Worm (Caenorhabditis elegans): ENCODE measurements around the gene B0035.13.

The B0035.13 gene

DNA sequence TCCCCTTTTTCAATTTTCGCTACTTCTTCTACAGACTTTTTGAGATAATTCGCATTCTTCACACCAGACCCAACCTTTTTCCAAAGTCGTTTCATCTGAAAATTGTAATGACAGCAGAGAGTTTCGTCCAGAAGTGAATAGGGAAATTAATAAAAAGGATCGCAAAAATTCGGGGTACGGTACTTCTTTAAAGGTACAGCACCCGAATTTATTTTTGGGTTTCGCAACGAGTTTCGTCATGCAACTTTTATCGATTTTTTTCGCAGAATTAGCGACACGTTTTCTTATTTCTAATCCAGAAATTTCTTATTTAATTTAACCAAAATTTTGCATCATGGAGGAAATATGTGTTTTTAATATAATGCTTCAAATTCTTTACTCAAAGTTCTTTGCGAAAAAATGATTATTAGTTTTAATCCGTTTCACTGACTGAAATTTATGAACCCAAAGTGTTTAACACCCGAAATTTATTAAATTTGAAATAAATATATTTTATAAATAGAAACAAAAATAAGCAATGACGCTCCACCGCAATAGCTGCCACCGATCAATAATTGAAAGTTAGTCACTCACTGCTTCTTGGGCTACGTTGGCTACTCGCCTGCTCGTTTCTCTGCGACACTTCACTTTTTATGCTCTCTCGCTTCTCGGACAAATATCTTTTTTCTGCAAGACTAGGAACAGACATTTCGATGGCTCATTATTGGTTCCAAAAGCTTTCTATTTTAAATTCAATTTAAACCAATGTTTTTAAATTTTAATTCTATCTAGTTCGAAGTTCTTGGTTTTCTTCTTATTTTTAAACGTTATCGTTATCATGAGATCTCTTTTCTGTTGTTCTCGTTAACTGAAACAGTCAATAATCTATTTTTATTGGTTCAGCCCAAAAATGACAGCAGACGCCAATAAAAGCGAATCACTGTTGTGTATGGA, 8.1 kb downstream of the B0035.13 start, which contains the start of the genes B0035.15 and dnj-1 (continued):
- no peak for TF ChIP-seq snpc-1.2 (GFP tag; IDR thresholded peaks at IDR 0.05)
- no peak for TF ChIP-seq nhr-11 (tag; optimal IDR thresholded peaks at IDR 0.05)
- TF ChIP-seq zip-11 (GFP tag; IDR thresholded peaks at IDR 0.05), result no peak
- peak; percentile 23 for TF ChIP-seq hlh-11 (tag; optimal IDR thresholded peaks at IDR 0.05)
- TF ChIP-seq T26A8.4 (GFP tag; IDR thresholded peaks at IDR 0.05), result no peak
- TF ChIP-seq nhr-28 (tag; optimal IDR thresholded peaks at IDR 0.05), result peak; percentile 62
- TF ChIP-seq egl-43 (GFP tag; IDR thresholded peaks at IDR 0.05), result no peak
- no peak for TF ChIP-seq Y5F2A.4 (GFP tag; optimal IDR thresholded peaks at IDR 0.05)
- peak in 1 of 2 experiments; percentile 53 for TF ChIP-seq lsy-2 (tag; optimal IDR thresholded peaks at IDR 0.05)
- TF ChIP-seq pha-4 (GFP tag; IDR thresholded peaks at IDR 0.05), result no peak
- no peak for TF ChIP-seq pha-4 (tag; optimal IDR thresholded peaks at IDR 0.05)
- TF ChIP-seq daf-16 (GFP tag; optimal IDR thresholded peaks at IDR 0.05), result no peak
- no peak for TF ChIP-seq daf-16 (tag; optimal IDR thresholded peaks at IDR 0.05)
- no peak for TF ChIP-seq jun-1 (tag; optimal IDR thresholded peaks at IDR 0.05)
- no peak for TF ChIP-seq lin-39 (tag; optimal IDR thresholded peaks at IDR 0.05)

DNA sequence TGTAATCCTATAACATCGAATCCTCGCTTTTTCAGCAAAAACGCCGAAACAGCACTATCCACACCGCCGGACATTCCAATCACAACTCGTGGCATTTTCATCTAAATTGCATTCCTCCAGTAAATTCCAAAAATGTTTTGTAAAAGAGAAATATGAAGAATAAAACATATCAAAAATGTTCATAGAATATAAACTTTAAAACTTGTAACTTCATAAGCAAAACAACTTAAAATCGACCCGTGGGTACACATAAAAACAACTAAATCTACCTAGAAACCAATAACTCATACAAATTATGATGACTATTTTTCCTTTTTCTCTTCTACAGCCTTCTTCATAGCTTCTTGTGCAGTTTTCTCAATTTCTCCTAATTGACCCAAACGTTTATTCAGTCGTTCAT, 9.7 kb downstream of the B0035.13 start, which contains the start of gene mttu-1:
Gene mttu-1 (minus strand): TSS at position 101 of the 400 bp plus-strand sequence.
- TF ChIP-seq lin-1 (GFP tag; IDR thresholded peaks at IDR 0.05) (no peak), lir-3 (tag; optimal IDR thresholded peaks at IDR 0.05) (no peak), aha-1 (tag) (no peak)

DNA sequence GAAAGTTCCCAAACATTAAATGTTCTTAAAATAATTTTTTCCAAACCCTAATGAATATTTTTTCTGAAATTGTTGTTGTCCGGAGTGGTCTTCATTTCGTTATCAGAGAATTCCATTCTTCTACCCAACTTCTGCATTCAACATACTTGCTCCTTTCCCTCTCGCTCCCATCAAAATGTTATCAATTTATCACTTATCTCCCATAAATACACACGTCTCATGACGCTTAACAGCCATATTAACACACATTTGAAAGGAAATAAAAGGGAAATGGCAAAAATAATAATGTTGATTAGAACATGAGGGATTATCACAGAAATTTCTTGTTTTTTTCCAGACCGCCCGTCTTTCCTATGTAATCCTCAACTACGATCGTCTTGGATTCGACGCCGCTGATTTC, 17.6 kb downstream of the B0035.13 start:
- TF ChIP-seq ces-1 (GFP tag; optimal IDR thresholded peaks at IDR 0.05), result no peak
- TF ChIP-seq F26F4.8 (GFP tag; conservative IDR thresholded peaks at IDR 0.05), result no peak
- TF ChIP-seq nhr-77 (tag; optimal IDR thresholded peaks at IDR 0.05), result peak; percentile 84
- TF ChIP-seq dve-1 (tag; optimal IDR thresholded peaks at IDR 0.05; ENCODE audit: insufficient read depth), result peak; percentile 90
- peak; percentile 82 for TF ChIP-seq hlh-11 (tag; optimal IDR thresholded peaks at IDR 0.05)
- no peak for TF ChIP-seq jun-1 (tag; optimal IDR thresholded peaks at IDR 0.05)
- TF ChIP-seq nhr-25 (tag; optimal IDR thresholded peaks at IDR 0.05; ENCODE audit: borderline replicate concordance, insufficient read depth), result no peak
- no peak for TF ChIP-seq daf-19 (GFP tag; conservative IDR thresholded peaks at IDR 0.05)
- peak; percentile 62 for TF ChIP-seq tra-1 (GFP tag; IDR thresholded peaks at IDR 0.05)
- no peak for TF ChIP-seq zfp-3 (GFP tag; conservative IDR thresholded peaks at IDR 0.05)
- TF ChIP-seq dmd-6 (GFP tag; IDR thresholded peaks at IDR 0.05), result peak; percentile 80
- TF ChIP-seq daf-16 (GFP tag; optimal IDR thresholded peaks at IDR 0.05), result no peak
- peak; percentile 96 for TF ChIP-seq daf-16 (tag; optimal IDR thresholded peaks at IDR 0.05)
- peak; percentile 98 for TF ChIP-seq php-3 (GFP tag; IDR thresholded peaks at IDR 0.05)
- no peak for TF ChIP-seq aha-1 (tag)
- peak; percentile 37 for TF ChIP-seq mep-1 (tag; optimal IDR thresholded peaks at IDR 0.05)
- TF ChIP-seq mes-2 (tag; optimal IDR thresholded peaks at IDR 0.05; ENCODE audit: poor library complexity, severe bottlenecking), result peak; percentile 6
- TF ChIP-seq mxl-3 (GFP tag; optimal IDR thresholded peaks at IDR 0.05), result peak; percentile 36
- TF ChIP-seq daf-8 (GFP tag; IDR thresholded peaks at IDR 0.05), result no peak
- peak; percentile 88 for TF ChIP-seq nhr-28 (tag; optimal IDR thresholded peaks at IDR 0.05)
- TF ChIP-seq hlh-30 (tag; optimal IDR thresholded peaks at IDR 0.05; ENCODE audit: insufficient read depth), result peak; percentile 33
- peak; percentile 57; the same call in 1 of the 2 replicates for TF ChIP-seq lin-1 (GFP tag; IDR thresholded peaks at IDR 0.05)
- peak; percentile 99 for TF ChIP-seq pqm-1 (tag; optimal IDR thresholded peaks at IDR 0.05)
- TF ChIP-seq nhr-6 (tag; optimal IDR thresholded peaks at IDR 0.05), result peak; percentile 25

Measured in whole organism, L4 larva.